Worm (Caenorhabditis elegans) whole organism, L4 larva: ENCODE results near the gene F34H10.5.

Experiments
- ama-1 ChIP-seq: fragments of 150-350 bp; optimal IDR thresholded peaks from 2 replicates; lab custom pipeline; 2014; ENCODE audit warnings: inconsistent platforms, mixed read lengths
- ces-1 ChIP-seq: fragments of 150-350 bp; sonication (generic microtip); optimal IDR thresholded peaks from 4 replicates; lab custom pipeline; 2014; ENCODE audit warnings: missing biosample characterization, missing genetic modification reagents, missing genetic modification characterization
- fkh-10 ChIP-seq: fragments of 150-350 bp; optimal IDR thresholded peaks from 2 replicates; lab custom pipeline; 2014; ENCODE audit warnings: missing biosample characterization, missing genetic modification reagents, missing genetic modification characterization
- lsy-2 ChIP-seq, 2 experiments: fragments of 150-350 bp in 1 of 2; sonication (generic microtip) in 1 of 2; optimal IDR thresholded peaks; 2 replicates each; lab custom pipeline; 2014 to 2017; ENCODE audit warnings: missing biosample characterization in 2 of 2, missing genetic modification characterization in 2 of 2
- mxl-2 ChIP-seq: fragments of 200-800 bp; sonication (Bioruptor generic); conservative IDR thresholded peaks from 2 replicates; pipeline ENCODE4 v1.3.6; 2022; ENCODE audit warnings: missing genetic modification reagents, missing genetic modification characterization, missing compliant biosample characterization
- nhr-237 ChIP-seq: sonication (generic microtip); optimal IDR thresholded peaks from 2 replicates; lab custom pipeline; 2017; ENCODE audit warnings: missing biosample characterization, missing genetic modification characterization
- nhr-77 ChIP-seq: fragments of 150-350 bp; optimal IDR thresholded peaks from 2 replicates; lab custom pipeline; 2014; ENCODE audit warnings: missing biosample characterization, missing genetic modification characterization
- pha-4 ChIP-seq, 2 experiments: fragments of 150-350 bp in 1 of 2; fragments of 200-800 bp in 1 of 2; sonication (Bioruptor generic) in 1 of 2; IDR thresholded peaks in 1 of 2; optimal IDR thresholded peaks in 1 of 2; 2 replicates each; pipeline versions ENCODE4 v1.3.6 to Lab custom; 2014 to 2022; ENCODE audit warnings: missing genetic modification characterization in 2 of 2, missing genetic modification reagents in 2 of 2, missing biosample characterization in 1 of 2, missing compliant biosample characterization in 1 of 2
- pqm-1 ChIP-seq: sonication (generic microtip); optimal IDR thresholded peaks from 2 replicates; lab custom pipeline; 2017; ENCODE audit warnings: missing biosample characterization, missing genetic modification characterization
- skn-1 ChIP-seq: fragments of 150-350 bp; optimal IDR thresholded peaks from 2 replicates; lab custom pipeline; 2014; ENCODE audit warnings: missing biosample characterization, missing genetic modification characterization
- zip-11 ChIP-seq: fragments of 200-800 bp; sonication (Bioruptor generic); IDR thresholded peaks from 2 replicates; pipeline ENCODE4 v1.3.6; 2022; ENCODE audit warnings: missing genetic modification characterization, missing compliant biosample characterization

DNA sequence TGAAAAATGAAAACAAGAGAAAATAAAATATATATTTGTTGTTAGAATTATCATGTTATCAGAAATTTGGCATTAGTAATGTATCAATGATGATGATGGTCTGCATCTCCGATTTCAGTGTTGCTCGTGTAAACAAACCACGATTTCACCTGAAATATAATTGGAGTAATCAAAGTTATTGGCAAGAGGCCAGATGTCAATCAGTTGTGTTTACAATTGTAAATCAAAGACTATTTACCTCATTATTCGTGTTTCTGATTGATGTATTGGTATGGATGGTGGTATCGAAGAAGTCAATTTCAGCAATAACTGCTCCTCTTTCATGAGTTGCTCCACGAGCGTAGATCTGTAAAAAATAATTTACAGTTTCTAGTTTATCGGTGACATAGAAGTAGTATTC lies 40.5 kb downstream of the F34H10.5 start:
- TF ChIP-seq nhr-77 (tag; lab: Kevin White, UChicago) (no peak), skn-1 (tag; lab: Kevin White, UChicago) (no peak), fkh-10 (GFP tag; lab: Kevin White, UChicago) (no peak), nhr-237 (tag; lab: Kevin White, UChicago) (no peak), ama-1 (lab: Kevin White, UChicago) (no peak), pqm-1 (tag; lab: Kevin White, UChicago) (no peak), mxl-2 (GFP tag; lab: Robert Waterston, UW) (no peak), pha-4 (GFP tag; IDR thresholded peaks at IDR 0.05; lab: Robert Waterston, UW) (no peak), pha-4 (tag; optimal IDR thresholded peaks at IDR 0.05; lab: Kevin White, UChicago) (no peak), lsy-2 (tag; optimal IDR thresholded peaks at IDR 0.05; lab: Kevin White, UChicago) (no peak), ces-1 (GFP tag; lab: Kevin White, UChicago) (no peak), zip-11 (GFP tag; lab: Robert Waterston, UW) (no peak)
